Fruit fly (Drosophila melanogaster) whole organism, embryonic: Measurements from ENCODE around the gene Mics1.

Experiments used
- ATbp ChIP-seq: fragments of 200-800 bp; sonication (Bioruptor generic); optimal IDR thresholded peaks from 2 replicates; lab custom pipeline; 2017; ENCODE audit warnings: missing biosample characterization, mild to moderate bottlenecking, missing genetic modification characterization, missing genetic modification reagents
- Adf1 ChIP-seq: fragments of 200-800 bp; sonication (Bioruptor generic); IDR thresholded peaks from 2 replicates; pipeline ENCODE4 v1.3.6; 2022; ENCODE audit warnings: missing biosample characterization, missing genetic modification characterization
- Blimp-1 ChIP-seq: fragments of 200-800 bp; sonication (Bioruptor generic); optimal IDR thresholded peaks from 3 replicates; lab custom pipeline; 2018; ENCODE audit warnings: missing biosample characterization, missing genetic modification characterization, mild to moderate bottlenecking, moderate library complexity, missing genetic modification reagents
- CG12744 ChIP-seq: fragments of 200-800 bp; sonication (Bioruptor generic); optimal IDR thresholded peaks from 2 replicates; lab custom pipeline; 2016; ENCODE audit warnings: missing biosample characterization, missing genetic modification characterization
- CG13123 ChIP-seq: fragments of 200-800 bp; sonication (Bioruptor generic); optimal IDR thresholded peaks from 2 replicates; lab custom pipeline; 2016; ENCODE audit warnings: missing biosample characterization, missing genetic modification characterization
- CG14710 ChIP-seq: fragments of 200-800 bp; sonication (Bioruptor generic); optimal IDR thresholded peaks from 3 replicates; lab custom pipeline; 2019; ENCODE audit warnings: missing biosample characterization, mild to moderate bottlenecking, missing genetic modification characterization, moderate library complexity
- CG16813 ChIP-seq: fragments of 200-800 bp; sonication (Bioruptor generic); IDR thresholded peaks from 3 replicates; pipeline ENCODE4 v1.3.6; 2022; ENCODE audit warnings: missing biosample characterization, missing genetic modification characterization; ENCODE audit not compliant: partially characterized antibody
- CG18011 ChIP-seq: fragments of 200-800 bp; sonication (Bioruptor generic); optimal IDR thresholded peaks from 2 replicates; lab custom pipeline; 2017; ENCODE audit warnings: missing biosample characterization, missing genetic modification characterization, mild to moderate bottlenecking, moderate library complexity, missing genotype
- CG31388 ChIP-seq: fragments of 200-800 bp; sonication (Bioruptor generic); optimal IDR thresholded peaks from 2 replicates; lab custom pipeline; 2016; ENCODE audit warnings: missing biosample characterization, missing genetic modification characterization
- CG3163 ChIP-seq: fragments of 200-800 bp; sonication (Bioruptor generic); optimal IDR thresholded peaks from 3 replicates; lab custom pipeline; 2016; ENCODE audit warnings: missing biosample characterization, missing genetic modification characterization
- CG34224 ChIP-seq: fragments of 200-800 bp; sonication (Bioruptor generic); IDR thresholded peaks from 3 replicates; pipeline ENCODE4 v1.3.6; 2022; ENCODE audit warnings: missing biosample characterization, missing genetic modification characterization; ENCODE audit not compliant: partially characterized antibody
- CG3726 ChIP-seq: fragments of 200-800 bp; sonication (Bioruptor generic); IDR thresholded peaks from 3 replicates; pipeline ENCODE4, ENCODE4 v1.3.6; 2022; ENCODE audit warnings: missing biosample characterization, missing genetic modification characterization
- CG3847 ChIP-seq: fragments of 200-800 bp; sonication (Bioruptor generic); IDR thresholded peaks from 2 replicates; pipeline ENCODE4 v1.3.6; 2022; ENCODE audit warnings: missing biosample characterization, missing genetic modification characterization
- CG4360 ChIP-seq: fragments of 200-800 bp; sonication (Bioruptor generic); IDR thresholded peaks from 2 replicates; pipeline ENCODE4 v1.3.6; 2022; ENCODE audit warnings: missing biosample characterization, missing genetic modification characterization
- CG7357 ChIP-seq: fragments of 200-800 bp; sonication (Bioruptor generic); IDR thresholded peaks from 3 replicates; pipeline ENCODE4 v1.3.6; 2022; ENCODE audit warnings: missing biosample characterization, missing genetic modification characterization
- CG7372 ChIP-seq: fragments of 200-800 bp; sonication (Bioruptor generic); IDR thresholded peaks from 2 replicates; pipeline ENCODE4 v1.3.6; 2022; ENCODE audit warnings: missing biosample characterization, missing genetic modification characterization
- CG7786 ChIP-seq: fragments of 200-800 bp; sonication (Bioruptor generic); optimal IDR thresholded peaks from 2 replicates; lab custom pipeline; 2016; ENCODE audit warnings: missing biosample characterization, missing genetic modification characterization
- CG7839 ChIP-seq: fragments of 200-800 bp; sonication (Bioruptor generic); optimal IDR thresholded peaks from 3 replicates; lab custom pipeline; 2018; ENCODE audit warnings: missing biosample characterization, mild to moderate bottlenecking, missing genetic modification characterization, moderate library complexity
- CTCF ChIP-seq: fragments of 200-800 bp; sonication (Bioruptor generic); optimal IDR thresholded peaks from 2 replicates; lab custom pipeline; 2017; ENCODE audit warnings: missing biosample characterization, mild to moderate bottlenecking, missing genetic modification characterization, moderate library complexity
- CkIIα-i1 ChIP-seq: fragments of 200-800 bp; sonication (Bioruptor generic); IDR thresholded peaks from 2 replicates; pipeline ENCODE4 v1.3.6; 2022; ENCODE audit warnings: missing biosample characterization, missing genetic modification characterization
- Dad ChIP-seq: fragments of 200-800 bp; sonication (Bioruptor generic); optimal IDR thresholded peaks from 3 replicates; lab custom pipeline; 2016; ENCODE audit warnings: missing biosample characterization, missing genetic modification characterization
- HLHmδ ChIP-seq: fragments of 200-800 bp; sonication (Bioruptor generic); optimal IDR thresholded peaks from 2 replicates; lab custom pipeline; 2018; ENCODE audit warnings: missing biosample characterization, mild to moderate bottlenecking, missing genetic modification characterization, moderate library complexity
- Hmr ChIP-seq: fragments of 200-800 bp; sonication (Bioruptor generic); optimal IDR thresholded peaks from 3 replicates; lab custom pipeline; 2017; ENCODE audit warnings: mild to moderate bottlenecking, missing biosample characterization, missing genetic modification reagents, missing genetic modification characterization
- Hr78 ChIP-seq, 2 experiments: fragments of 200-800 bp in 1 of 2; fragments of >200 bp in 1 of 2; sonication (Bioruptor generic) in 1 of 2; optimal IDR thresholded peaks; 2 replicates each; lab custom pipeline; 2017 to 2019; ENCODE audit warnings: missing biosample characterization in 2 of 2, missing genetic modification characterization in 2 of 2, mild to moderate bottlenecking in 1 of 2, moderate library complexity in 1 of 2
- Lim3 ChIP-seq: fragments of 200-800 bp; sonication (Bioruptor generic); IDR thresholded peaks from 2 replicates; pipeline ENCODE4 v1.3.6; 2022; ENCODE audit warnings: missing biosample characterization, missing genetic modification characterization
- Meics ChIP-seq: fragments of 200-800 bp; sonication (Bioruptor generic); optimal IDR thresholded peaks from 2 replicates; lab custom pipeline; 2017; ENCODE audit warnings: missing biosample characterization, mild to moderate bottlenecking, missing genetic modification characterization
- NK7.1 ChIP-seq: fragments of 200-800 bp; sonication (Bioruptor generic); optimal IDR thresholded peaks from 3 replicates; lab custom pipeline; 2016; ENCODE audit warnings: missing biosample characterization, missing genetic modification characterization
- Oaz ChIP-seq: fragments of 200-800 bp; sonication (Bioruptor generic); IDR thresholded peaks from 2 replicates; pipeline ENCODE4 v1.3.6; 2022; ENCODE audit warnings: missing biosample characterization, missing genetic modification characterization
- Opbp ChIP-seq: fragments of 200-800 bp; sonication (Bioruptor generic); IDR thresholded peaks from 3 replicates; pipeline ENCODE4 v1.3.6; 2022; ENCODE audit warnings: missing biosample characterization, missing genetic modification characterization; ENCODE audit not compliant: partially characterized antibody
- Taf1 ChIP-seq: fragments of 200-800 bp; sonication (Bioruptor generic); IDR thresholded peaks from 2 replicates; pipeline ENCODE4 v1.3.6; 2022; ENCODE audit warnings: missing biosample characterization, missing genetic modification characterization
- ab ChIP-seq: fragments of 200-800 bp; sonication (Bioruptor generic); optimal IDR thresholded peaks from 2 replicates; lab custom pipeline; 2016; ENCODE audit warnings: missing biosample characterization, missing genetic modification characterization
- abd-A ChIP-seq: fragments of 200-800 bp; sonication (Bioruptor generic); optimal IDR thresholded peaks from 3 replicates; lab custom pipeline; 2019; ENCODE audit warnings: missing biosample characterization, mild to moderate bottlenecking, missing genetic modification characterization, moderate library complexity
- ase ChIP-seq: fragments of 200-800 bp; sonication (Bioruptor generic); IDR thresholded peaks from 3 replicates; pipeline ENCODE4 v1.3.6; 2022; ENCODE audit warnings: missing biosample characterization, missing genetic modification characterization
- dysf ChIP-seq: fragments of 200-800 bp; sonication (Bioruptor generic); IDR thresholded peaks from 3 replicates; pipeline ENCODE4 v1.3.6; 2022; ENCODE audit warnings: missing biosample characterization, missing genetic modification characterization
- emc ChIP-seq: fragments of 200-800 bp; sonication (Bioruptor generic); optimal IDR thresholded peaks from 2 replicates; lab custom pipeline; 2016; ENCODE audit warnings: missing biosample characterization, missing genetic modification characterization
- eyg ChIP-seq: fragments of 200-800 bp; sonication (Bioruptor generic); optimal IDR thresholded peaks from 3 replicates; lab custom pipeline; 2016; ENCODE audit warnings: missing biosample characterization, missing genetic modification characterization
- gce ChIP-seq: fragments of 200-800 bp; sonication (Bioruptor generic); IDR thresholded peaks from 3 replicates; pipeline ENCODE4 v1.3.6; 2022; ENCODE audit warnings: missing biosample characterization, missing genetic modification characterization
- hbn ChIP-seq: fragments of 200-800 bp; sonication (Bioruptor generic); IDR thresholded peaks from 2 replicates; pipeline ENCODE4 v1.3.6; 2022; ENCODE audit warnings: missing biosample characterization, missing genetic modification characterization; ENCODE audit not compliant: partially characterized antibody
- her ChIP-seq: fragments of 200-800 bp; sonication (Bioruptor generic); optimal IDR thresholded peaks from 2 replicates; lab custom pipeline; 2016; ENCODE audit warnings: missing biosample characterization, missing genetic modification characterization
- hkb ChIP-seq, 2 experiments: fragments of 200-800 bp in 1 of 2; fragments of >200 bp in 1 of 2; sonication (Bioruptor generic) in 1 of 2; IDR thresholded peaks in 1 of 2; optimal IDR thresholded peaks in 1 of 2; 2 replicates each; pipeline versions ENCODE4 v1.3.6 to Lab custom; 2017 to 2022; ENCODE audit warnings: missing biosample characterization in 1 of 2, missing genetic modification characterization in 1 of 2
- insv ChIP-seq, 2 experiments: fragments of 200-800 bp; sonication (Bioruptor generic); optimal IDR thresholded peaks; 3 replicates each; lab custom pipeline; 2016 to 2018; ENCODE audit warnings: missing biosample characterization in 2 of 2, missing genetic modification characterization in 2 of 2
- jigr1 ChIP-seq: fragments of 200-800 bp; sonication (Bioruptor generic); IDR thresholded peaks from 3 replicates; pipeline ENCODE4 v1.3.6; 2022; ENCODE audit warnings: missing biosample characterization, missing genetic modification characterization
- lab ChIP-seq: fragments of 200-800 bp; sonication (Bioruptor generic); optimal IDR thresholded peaks from 3 replicates; lab custom pipeline; 2017; ENCODE audit warnings: missing biosample characterization, missing genetic modification characterization, mild to moderate bottlenecking, moderate library complexity, missing genetic modification reagents
- lola ChIP-seq, 3 experiments: fragments of >200 bp in 2 of 3; fragments of 200-800 bp in 1 of 3; sonication (Bioruptor generic) in 1 of 3; optimal IDR thresholded peaks; 2 replicates each; lab custom pipeline; 2017 to 2019; ENCODE audit warnings: missing biosample characterization in 3 of 3, missing genetic modification characterization in 3 of 3, mild to moderate bottlenecking in 1 of 3, moderate library complexity in 1 of 3
- pan ChIP-seq, 4 experiments: fragments of >200 bp in 3 of 4; fragments of 200-800 bp in 1 of 4; sonication (Bioruptor generic) in 1 of 4; optimal IDR thresholded peaks in 3 of 4; IDR thresholded peaks in 1 of 4; 2 replicates each; pipeline versions ENCODE4 v1.3.6 to Lab custom; 2017 to 2022; ENCODE audit warnings: missing biosample characterization in 2 of 4, missing genetic modification characterization in 2 of 4, mixed read lengths in 1 of 4
- sc ChIP-seq, 3 experiments: fragments of >200 bp in 2 of 3; fragments of 200-800 bp in 1 of 3; sonication (Bioruptor generic) in 1 of 3; optimal IDR thresholded peaks; 2 replicates in 2 of 3; 3 replicates in 1 of 3; lab custom pipeline; 2017; ENCODE audit warnings: mild to moderate bottlenecking in 1 of 3, missing biosample characterization in 1 of 3, missing genetic modification characterization in 1 of 3, missing genetic modification reagents in 1 of 3
- sob ChIP-seq: fragments of 200-800 bp; sonication (Bioruptor generic); IDR thresholded peaks from 2 replicates; pipeline ENCODE4 v1.3.6; 2022; ENCODE audit warnings: missing biosample characterization, missing genetic modification characterization
- tgo ChIP-seq: fragments of 200-800 bp; sonication (Bioruptor generic); IDR thresholded peaks from 3 replicates; pipeline ENCODE4 v1.3.6; 2022; ENCODE audit warnings: missing biosample characterization, missing genetic modification characterization

Gene Mics1

dm6 chr3R:7504989-7505761 lies 3.0 kb upstream of the Mics1 start, which contains the start of gene alpha-Est9 (continued):
- TF ChIP-seq Hr78 (GFP tag; optimal IDR thresholded peaks at IDR 0.05; lab: Kevin White, UChicago) (no peak), eyg (GFP tag; lab: Kevin White, UChicago) (no peak), CG12744 (GFP tag; lab: Kevin White, UChicago) (no peak), NK7.1 (GFP tag; lab: Kevin White, UChicago) (no peak), CG16813 (no peak), ase (GFP tag; lab: Robert Waterston, UW) (no peak), CkIIα-i1 (GFP tag; lab: Robert Waterston, UW) (no peak), CG4360 (GFP tag; lab: Robert Waterston, UW) (no peak), dysf (GFP tag; lab: Robert Waterston, UW) (peak; percentile 25; the same call in 1 of the 3 replicates), Meics (peak; percentile 29), CG7372 (no peak), CG18011 (no peak), CG13123 (GFP tag; lab: Kevin White, UChicago) (no peak), CG31388 (GFP tag; lab: Kevin White, UChicago) (no peak), Hmr (GFP tag; lab: Kevin White, UChicago) (peak; percentile 52), hkb (optimal IDR thresholded peaks at IDR 0.05; lab: Kevin White, UChicago) (no peak), hkb (GFP tag; IDR thresholded peaks at IDR 0.05; lab: Robert Waterston, UW) (no peak), CG34224 (GFP tag; lab: Robert Waterston, UW) (0 out of 3 replicates have a peak, but pooled peaks have one; percentile 22), emc (GFP tag; lab: Kevin White, UChicago) (no peak), CG7357 (no peak), CTCF (GFP tag; lab: Kevin White, UChicago) (no peak), jigr1 (GFP tag; lab: Robert Waterston, UW) (no peak), Dad (GFP tag; lab: Kevin White, UChicago) (no peak), CG7839 (tag; lab: Kevin White, UChicago) (no peak), Blimp-1 (GFP tag; lab: Kevin White, UChicago) (no peak), lola (GFP tag; optimal IDR thresholded peaks at IDR 0.05; lab: Kevin White, UChicago) (no peak), her (no peak), lab (peak; percentile 77), tgo (no peak), Oaz (GFP tag; lab: Robert Waterston, UW) (no peak), sob (GFP tag; lab: Robert Waterston, UW) (peak; percentile 55; the same call in 1 of the 2 replicates), HLHmδ (GFP tag; lab: Kevin White, UChicago) (no peak), Lim3 (GFP tag; lab: Robert Waterston, UW) (no peak), CG14710 (tag; lab: Kevin White, UChicago) (no peak), CG3726 (no peak), pan (optimal IDR thresholded peaks at IDR 0.05; lab: Kevin White, UChicago) (no peak), pan (GFP tag; optimal IDR thresholded peaks at IDR 0.05 in 1 of 2, IDR thresholded peaks at IDR 0.05 in 1 of 2) (peak in 1 of 2 experiments; percentile 4), abd-A (tag; lab: Kevin White, UChicago) (peak; percentile 50), ATbp (no peak), CG7786 (GFP tag; lab: Kevin White, UChicago) (no peak), Opbp (GFP tag; lab: Robert Waterston, UW) (no peak), sc (optimal IDR thresholded peaks at IDR 0.05; lab: Kevin White, UChicago) (no peak), sc (GFP tag; optimal IDR thresholded peaks at IDR 0.05; lab: Kevin White, UChicago) (no peak), Taf1 (no peak), hbn (GFP tag; lab: Robert Waterston, UW) (no peak), Adf1 (GFP tag; lab: Robert Waterston, UW) (peak; percentile 17; the same call in 1 of the 2 replicates), ab (GFP tag; lab: Kevin White, UChicago) (no peak), gce (GFP tag; lab: Robert Waterston, UW) (no peak), insv (GFP tag; optimal IDR thresholded peaks at IDR 0.05; lab: Kevin White, UChicago) (no peak), CG3163 (no peak), CG3847 (GFP tag; lab: Robert Waterston, UW) (no peak)
